Fruit fly (Drosophila melanogaster) whole organism, adult: ENCODE results near the gene Dph3.

Experiments used
- CG12768 ChIP-seq: fragments of 200-800 bp; sonication (Bioruptor generic); optimal IDR thresholded peaks from 2 replicates; lab custom pipeline; 2017; ENCODE audit warnings: missing biosample characterization, missing genetic modification characterization, mild to moderate bottlenecking, moderate library complexity, missing genetic modification reagents
- CG1620 ChIP-seq: fragments of 200-800 bp; sonication (Bioruptor generic); optimal IDR thresholded peaks from 2 replicates; lab custom pipeline; 2016; ENCODE audit warnings: missing biosample characterization, missing genetic modification characterization
- CG5204 ChIP-seq: fragments of 200-800 bp; sonication (Bioruptor generic); optimal IDR thresholded peaks from 2 replicates; lab custom pipeline; 2016; ENCODE audit warnings: missing biosample characterization, missing genetic modification characterization
- Hr96 ChIP-seq: fragments of 200-800 bp; sonication (Bioruptor generic); optimal IDR thresholded peaks from 2 replicates; lab custom pipeline; 2016; ENCODE audit warnings: missing biosample characterization, missing genetic modification characterization
- Mnt ChIP-seq: fragments of 200-800 bp; sonication (Bioruptor generic); optimal IDR thresholded peaks from 2 replicates; lab custom pipeline; 2016; ENCODE audit warnings: missing biosample characterization, mild to moderate bottlenecking, missing genetic modification characterization
- cnc ChIP-seq, 2 experiments: fragments of >200 bp; optimal IDR thresholded peaks; 2 replicates each; lab custom pipeline; 2017
- kay ChIP-seq: fragments of 200-800 bp; sonication (Bioruptor generic); peaks from one replicate; lab custom pipeline; 2016; ENCODE audit warnings: missing biosample characterization, missing genetic modification characterization, borderline replicate concordance
- tj ChIP-seq: fragments of 200-800 bp; sonication (Bioruptor generic); optimal IDR thresholded peaks from 3 replicates; lab custom pipeline; 2017; ENCODE audit warnings: missing biosample characterization, mild to moderate bottlenecking, missing genetic modification characterization, moderate library complexity
- toe ChIP-seq: fragments of 200-800 bp; sonication (Bioruptor generic); optimal IDR thresholded peaks from 2 replicates; lab custom pipeline; 2016; ENCODE audit warnings: missing biosample characterization, missing genetic modification characterization

DNA sequence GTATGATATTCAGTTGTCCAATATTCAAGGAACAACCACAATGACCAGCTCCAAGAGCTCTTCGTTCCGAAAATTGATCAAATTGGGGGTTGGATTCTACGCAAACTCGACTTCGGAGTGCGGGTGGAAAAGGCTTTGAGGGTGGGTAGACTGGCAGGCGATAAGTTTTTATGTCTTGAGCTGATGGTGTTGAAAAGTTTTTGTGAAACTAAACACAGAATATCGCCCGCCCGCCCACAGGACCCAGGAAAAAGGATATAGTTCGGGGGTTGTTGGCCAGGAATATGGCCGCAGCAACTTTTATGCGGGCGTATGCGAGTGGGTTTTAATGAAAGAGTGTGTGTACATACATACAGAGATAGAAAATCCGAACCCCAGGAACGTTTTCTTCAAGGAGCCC, 31.9 kb downstream of the Dph3 start:
- TF ChIP-seq CG12768 (GFP tag; lab: Kevin White, UChicago), result no peak
- no peak for TF ChIP-seq tj (GFP tag; lab: Kevin White, UChicago)
- no peak for TF ChIP-seq Mnt
- TF ChIP-seq kay (GFP tag; lab: Kevin White, UChicago), result no peak
- no peak for TF ChIP-seq toe (GFP tag; lab: Kevin White, UChicago)
- no peak for TF ChIP-seq CG5204
- TF ChIP-seq cnc (optimal IDR thresholded peaks at IDR 0.05; lab: Kevin White, UChicago), result no peak
- TF ChIP-seq Hr96, result no peak
- no peak for TF ChIP-seq CG1620 (GFP tag; lab: Kevin White, UChicago)
